Worm (Caenorhabditis elegans): ENCODE measurements around the gene C49F5.5.

The C49F5.5 gene

DNA sequence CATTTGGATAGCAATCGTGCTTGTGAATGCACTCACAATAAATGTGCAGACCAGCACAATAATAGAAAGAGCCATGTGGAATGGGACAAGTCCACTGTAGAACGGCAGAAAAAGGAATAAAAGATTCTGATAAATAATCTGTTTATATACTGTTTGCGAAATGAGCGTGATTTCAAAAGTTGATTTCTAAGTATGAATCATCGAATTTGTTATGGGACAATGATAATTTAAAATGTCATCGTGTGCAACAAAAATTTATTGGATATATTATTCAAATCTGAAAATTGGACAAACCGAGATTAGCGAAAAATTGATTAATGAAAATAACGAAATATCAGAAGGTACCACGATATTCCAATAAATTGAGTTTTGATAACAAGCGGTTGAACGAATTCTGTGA lies 47.2 kb upstream of the C49F5.5 start, which contains the start of gene F55G7.5:
Gene F55G7.5 (minus strand): TSS at position 101 of the 400 bp plus-strand sequence.
- TF ChIP-seq nhr-71 (tag; optimal IDR thresholded peaks at IDR 0.05) (no peak), unc-86 (tag; optimal IDR thresholded peaks at IDR 0.05) (no peak)

DNA sequence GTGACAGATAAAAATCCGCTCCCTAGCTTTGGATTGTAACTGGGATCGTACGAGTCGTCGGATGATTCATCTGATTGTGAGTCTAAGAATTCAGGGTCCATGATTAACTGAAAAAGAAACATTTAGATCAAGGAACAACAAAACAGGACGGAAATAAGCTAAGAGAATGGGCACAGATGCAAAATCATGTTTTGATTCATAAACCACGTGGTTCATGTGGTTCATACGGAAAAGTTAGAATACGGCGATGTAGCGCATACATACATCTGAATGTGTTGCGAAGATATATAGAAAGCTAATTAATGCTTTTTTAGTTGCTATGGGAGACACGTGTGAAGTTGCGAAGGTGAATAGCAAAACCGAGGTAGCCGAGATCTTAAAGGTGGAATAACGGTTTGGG lies 44.0 kb upstream of the C49F5.5 start, which contains the start of gene F55G7.3:
Gene F55G7.3 (minus strand): TSS at position 101 of the 400 bp plus-strand sequence.
- TF ChIP-seq ceh-90 (tag; optimal IDR thresholded peaks at IDR 0.05), result no peak
- TF ChIP-seq ets-5 (GFP tag; IDR thresholded peaks at IDR 0.05), result no peak
- no peak for TF ChIP-seq pag-3 (tag; optimal IDR thresholded peaks at IDR 0.05; ENCODE audit: borderline replicate concordance, insufficient read depth)
- no peak for TF ChIP-seq lir-3 (tag; optimal IDR thresholded peaks at IDR 0.05; ENCODE audit: poor library complexity)
- no peak for TF ChIP-seq nhr-85 (tag)
- TF ChIP-seq efl-3 (GFP tag; optimal IDR thresholded peaks at IDR 0.05), result no peak
- no peak for TF ChIP-seq nhr-19 (GFP tag; conservative IDR thresholded peaks at IDR 0.05)
- TF ChIP-seq C34B4.2 (tag; optimal IDR thresholded peaks at IDR 0.05), result no peak
- no peak for TF ChIP-seq aha-1 (tag; optimal IDR thresholded peaks at IDR 0.05)
- TF ChIP-seq nhr-237 (tag; optimal IDR thresholded peaks at IDR 0.05), result no peak
- TF ChIP-seq Y116A8C.19 (tag; optimal IDR thresholded peaks at IDR 0.05; ENCODE audit: borderline replicate concordance), result no peak
- TF ChIP-seq snu-23 (GFP tag; optimal IDR thresholded peaks at IDR 0.05), result no peak
- no peak for TF ChIP-seq lin-14 (GFP tag; optimal IDR thresholded peaks at IDR 0.05)

DNA sequence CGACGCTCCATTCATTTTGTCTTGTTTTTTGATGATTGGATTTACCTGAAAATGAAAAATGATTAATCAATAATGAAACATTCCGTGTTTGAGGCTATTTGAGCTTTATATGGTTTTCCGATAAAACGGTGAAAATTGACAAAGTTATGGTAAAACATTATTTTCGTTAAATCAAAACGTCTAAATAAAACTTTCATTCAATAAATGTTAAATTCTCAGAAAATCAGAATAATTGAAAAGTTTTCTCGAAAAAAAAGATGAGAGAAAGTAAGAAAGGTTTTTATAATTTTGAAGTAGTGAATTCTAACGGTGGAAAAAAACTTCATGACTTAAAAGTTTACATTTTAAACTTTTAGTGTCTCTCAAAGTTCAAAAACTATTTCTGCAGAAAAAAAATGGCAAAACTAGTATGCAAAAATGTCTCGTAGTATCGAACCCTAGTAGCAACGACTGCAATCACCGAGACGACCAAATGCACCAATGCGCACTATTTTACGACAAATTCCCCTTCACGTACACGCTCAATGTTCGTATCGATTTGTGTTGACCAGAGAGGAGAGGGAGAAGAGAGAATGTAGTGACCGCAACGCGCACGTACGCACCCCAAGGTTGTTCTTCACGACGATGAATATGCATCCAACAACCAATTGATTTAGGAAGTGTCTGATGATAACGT lies 39.1 kb upstream of the C49F5.5 start, which contains the start of gene nfya-1:
Gene nfya-1 (minus strand): TSS at position 51 of the 676 bp plus-strand sequence.
- TF ChIP-seq ceh-82 (tag; optimal IDR thresholded peaks at IDR 0.05), result peak in 2 of 3 experiments; percentile 23 to 79
- TF ChIP-seq zip-4 (GFP tag; optimal IDR thresholded peaks at IDR 0.05), result no peak
- no peak for TF ChIP-seq nhr-237 (tag; optimal IDR thresholded peaks at IDR 0.05)
- TF ChIP-seq mdl-1 (tag; optimal IDR thresholded peaks at IDR 0.05), result peak in 1 of 2 experiments; percentile 35
- TF ChIP-seq nhr-90 (tag; optimal IDR thresholded peaks at IDR 0.05; ENCODE audit: poor library complexity), result peak; percentile 37
- peak; percentile 45 to 77 for TF ChIP-seq lin-35 (GFP tag; optimal IDR thresholded peaks at IDR 0.05)
- TF ChIP-seq grh-1 (GFP tag; IDR thresholded peaks at IDR 0.05), result no peak
- peak; percentile 2 for TF ChIP-seq nhr-77 (tag; optimal IDR thresholded peaks at IDR 0.05)
- TF ChIP-seq ceh-63 (GFP tag; optimal IDR thresholded peaks at IDR 0.05), result no peak
- no peak for TF ChIP-seq fkh-8 (tag; optimal IDR thresholded peaks at IDR 0.05)
- TF ChIP-seq dpl-1 (GFP tag; optimal IDR thresholded peaks at IDR 0.05), result peak in 2 of 3 experiments; percentile 9 to 31
- TF ChIP-seq efl-3 (GFP tag; optimal IDR thresholded peaks at IDR 0.05), result no peak
- no peak for TF ChIP-seq nhr-84 (tag; optimal IDR thresholded peaks at IDR 0.05)
- TF ChIP-seq swsn-7 (tag; optimal IDR thresholded peaks at IDR 0.05), result peak; percentile 43
- TF ChIP-seq snu-23 (GFP tag; optimal IDR thresholded peaks at IDR 0.05), result peak; percentile 73
- peak; percentile 73 for TF ChIP-seq blmp-1 (tag; optimal IDR thresholded peaks at IDR 0.05)
- peak; percentile 45 for TF ChIP-seq nhr-71 (tag; optimal IDR thresholded peaks at IDR 0.05)
- TF ChIP-seq mef-2 (tag; optimal IDR thresholded peaks at IDR 0.05), result no peak
- TF ChIP-seq skn-1 (tag; optimal IDR thresholded peaks at IDR 0.05), result no peak
- TF ChIP-seq lin-14 (GFP tag; optimal IDR thresholded peaks at IDR 0.05), result peak; percentile 75
- no peak for TF ChIP-seq jun-1 (tag; optimal IDR thresholded peaks at IDR 0.05)
- TF ChIP-seq unc-30 (tag; optimal IDR thresholded peaks at IDR 0.05), result no peak
- TF ChIP-seq unc-130 (tag; optimal IDR thresholded peaks at IDR 0.05), result peak; percentile 63
- no peak for TF ChIP-seq ces-1 (GFP tag; optimal IDR thresholded peaks at IDR 0.05)
- peak; percentile 32 for TF ChIP-seq xbp-1 (tag; optimal IDR thresholded peaks at IDR 0.05)
- no peak for TF ChIP-seq ztf-4 (tag; optimal IDR thresholded peaks at IDR 0.05)
- TF ChIP-seq pag-3 (tag; optimal IDR thresholded peaks at IDR 0.05; ENCODE audit: borderline replicate concordance, insufficient read depth), result no peak
- TF ChIP-seq pqm-1 (tag; optimal IDR thresholded peaks at IDR 0.05), result no peak
- TF ChIP-seq unc-98 (GFP tag; IDR thresholded peaks at IDR 0.05), result no peak
- no peak for TF ChIP-seq hlh-17 (GFP tag; optimal IDR thresholded peaks at IDR 0.05; ENCODE audit: borderline replicate concordance)
- no peak for TF ChIP-seq sox-4 (tag; optimal IDR thresholded peaks at IDR 0.05)
- TF ChIP-seq nhr-12 (tag; optimal IDR thresholded peaks at IDR 0.05), result no peak
- no peak for TF ChIP-seq sptf-1 (tag; optimal IDR thresholded peaks at IDR 0.05)
- TF ChIP-seq aha-1 (tag; optimal IDR thresholded peaks at IDR 0.05), result no peak
- TF ChIP-seq irx-1 (tag; optimal IDR thresholded peaks at IDR 0.05), result no peak
- peak; percentile 62 for TF ChIP-seq nhr-47 (tag; optimal IDR thresholded peaks at IDR 0.05)
- no peak for TF ChIP-seq nhr-11 (tag; optimal IDR thresholded peaks at IDR 0.05)
- TF ChIP-seq elt-3 (tag; optimal IDR thresholded peaks at IDR 0.05), result peak in 1 of 6 experiments; percentile 64
- TF ChIP-seq sup-37 (GFP tag; optimal IDR thresholded peaks at IDR 0.05), result no peak

All from whole organism, L1 larva.